Fruit fly (Drosophila melanogaster): ENCODE results near the gene dos.

The dos gene

DNA sequence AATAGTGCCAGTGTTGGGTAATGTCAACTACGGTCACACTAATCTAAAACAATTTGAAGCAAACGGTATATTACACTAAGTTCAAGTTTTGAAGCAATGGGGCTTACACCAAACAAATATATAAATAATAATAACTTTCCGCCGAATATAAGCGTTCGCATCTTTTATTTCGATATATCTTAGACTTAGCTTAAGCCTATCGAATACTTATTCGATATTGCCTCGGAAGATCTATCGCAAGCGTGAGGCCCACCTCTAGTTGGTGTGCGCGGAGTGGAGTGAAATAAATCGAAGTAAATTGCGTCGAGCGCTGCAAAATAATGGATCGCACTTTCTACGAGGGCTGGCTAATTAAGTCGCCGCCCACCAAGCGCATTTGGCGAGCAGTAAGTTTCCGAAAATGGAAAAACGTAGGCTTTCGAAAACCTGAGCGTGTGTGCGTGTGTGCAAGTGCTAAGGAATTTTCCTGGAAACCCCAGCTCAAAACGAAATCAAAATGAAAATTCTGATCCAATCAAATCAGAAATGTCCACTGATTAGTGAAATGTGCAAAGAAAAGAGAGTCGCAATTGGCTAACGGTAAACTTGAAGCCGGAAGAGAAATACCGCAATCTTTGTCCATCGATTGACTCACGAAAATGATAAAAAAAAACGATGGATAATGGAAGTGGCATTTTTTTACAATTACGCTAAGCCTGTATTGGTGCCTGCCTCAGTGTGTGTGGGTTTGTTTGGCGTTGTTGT is at the start of gene dos (continued):
- TF ChIP-seq chif (GFP tag; optimal IDR thresholded peaks at IDR 0.05) (peak in 1 of 2 experiments; percentile 19), CG17829 (tag; optimal IDR thresholded peaks at IDR 0.05) (peak; percentile 78), CG11560 (tag; IDR thresholded peaks at IDR 0.05) (peak; percentile 99), HLH4C (GFP tag; IDR thresholded peaks at IDR 0.05; ENCODE audit: partially characterized antibody) (peak; percentile 75), Trl (optimal IDR thresholded peaks at IDR 0.05) (no peak), Trl (GFP tag; optimal IDR thresholded peaks at IDR 0.05) (peak; percentile 61), CG17612 (GFP tag; IDR thresholded peaks at IDR 0.05) (no peak), CG13296 (GFP tag; optimal IDR thresholded peaks at IDR 0.05) (peak; percentile 35), CG32532 (GFP tag; IDR thresholded peaks at IDR 0.05) (peak; percentile 48; the same call in 1 of the 2 replicates), Opbp (GFP tag; IDR thresholded peaks at IDR 0.05; ENCODE audit: partially characterized antibody) (peak; percentile 76; the same call in 2 of the 3 replicates), Med (GFP tag) (peak; percentile 90), CG31441 (GFP tag; IDR thresholded peaks at IDR 0.05) (0 out of 2 replicates have a peak, but pooled peaks have one; percentile 28), lilli (GFP tag; optimal IDR thresholded peaks at IDR 0.05) (peak; percentile 81), insv (GFP tag; optimal IDR thresholded peaks at IDR 0.05) (peak in 1 of 2 experiments; percentile 67), dpn (GFP tag; optimal IDR thresholded peaks at IDR 0.05) (peak; percentile 43 to 66), CG3995 (GFP tag; optimal IDR thresholded peaks at IDR 0.05) (peak; percentile 40), tup (GFP tag; optimal IDR thresholded peaks at IDR 0.05) (peak; percentile 11), Fer1 (GFP tag; optimal IDR thresholded peaks at IDR 0.05) (peak; percentile 61), CG18599 (GFP tag; optimal IDR thresholded peaks at IDR 0.05) (peak; percentile 41), MTF-1 (GFP tag; optimal IDR thresholded peaks at IDR 0.05; ENCODE audit: borderline replicate concordance) (no peak), seq (GFP tag; IDR thresholded peaks at IDR 0.05) (no peak), gsb-n (tag; optimal IDR thresholded peaks at IDR 0.05) (peak; percentile 33), CG17359 (tag; optimal IDR thresholded peaks at IDR 0.05) (peak; percentile 22), CG10462 (GFP tag; optimal IDR thresholded peaks at IDR 0.05) (peak; percentile 28), BEAF-32 (GFP tag; optimal IDR thresholded peaks at IDR 0.05) (peak; percentile 84), CG17361 (GFP tag; IDR thresholded peaks at IDR 0.05) (peak; percentile 72), slou (GFP tag; optimal IDR thresholded peaks at IDR 0.05) (peak; percentile 26), psq (GFP tag; optimal IDR thresholded peaks at IDR 0.05) (peak; percentile 4), nerfin-1 (tag; optimal IDR thresholded peaks at IDR 0.05) (peak; percentile 92), hb (GFP tag; IDR thresholded peaks at IDR 0.05; ENCODE audit: partially characterized antibody) (0 out of 3 replicates have a peak, but pooled peaks have one; percentile 58), gcm2 (GFP tag; optimal IDR thresholded peaks at IDR 0.05) (peak; percentile 28), oc (tag; optimal IDR thresholded peaks at IDR 0.05) (peak; percentile 6), CG15514 (GFP tag; optimal IDR thresholded peaks at IDR 0.05) (peak; percentile 76), D19B (GFP tag; optimal IDR thresholded peaks at IDR 0.05) (peak; percentile 36), lola (GFP tag; optimal IDR thresholded peaks at IDR 0.05) (peak in 1 of 3 experiments; percentile 41), Dp (GFP tag; optimal IDR thresholded peaks at IDR 0.05) (peak; percentile 57), bcd (GFP tag; optimal IDR thresholded peaks at IDR 0.05) (peak; percentile 10), Sry-δ (GFP tag; optimal IDR thresholded peaks at IDR 0.05) (peak; percentile 91), ems (GFP tag; optimal IDR thresholded peaks at IDR 0.05) (peak; percentile 62), Nf-YB (GFP tag; optimal IDR thresholded peaks at IDR 0.05) (peak; percentile 3), az2 (GFP tag; optimal IDR thresholded peaks at IDR 0.05) (peak; percentile 32), CG8388 (GFP tag; optimal IDR thresholded peaks at IDR 0.05) (peak; percentile 46), Mrtf (GFP tag; IDR thresholded peaks at IDR 0.05) (no peak), fd3F (GFP tag; optimal IDR thresholded peaks at IDR 0.05) (peak; percentile 6), CG2120 (GFP tag; optimal IDR thresholded peaks at IDR 0.05) (peak; percentile 70), CoRest (tag; optimal IDR thresholded peaks at IDR 0.05) (peak; percentile 52), CG10209 (GFP tag; optimal IDR thresholded peaks at IDR 0.05) (peak; percentile 17), slbo (GFP tag; IDR thresholded peaks at IDR 0.05) (peak; percentile 45)
